Worm (Caenorhabditis elegans) whole organism, L4 larva: ENCODE results near the gene Y105C5A.13.
"Not testable (repeated sequence)": the region's sequence is repeated elsewhere in the genome, so short reads cannot be mapped to it uniquely, and the experiment has no call there.

Source experiments
- F44E2.7 ChIP-seq: fragments of 200-800 bp; sonication (Bioruptor generic); IDR thresholded peaks from 2 replicates; pipeline ENCODE4 v2.1.2; 2022; ENCODE audit warnings: missing genetic modification characterization, missing compliant biosample characterization
- F49E8.2 ChIP-seq: sonication (generic microtip); optimal IDR thresholded peaks from 2 replicates; lab custom pipeline; 2016; ENCODE audit warnings: missing compliant biosample characterization, mild to moderate bottlenecking, missing genetic modification characterization, borderline replicate concordance
- Y75B8A.6 ChIP-seq: fragments of 200-800 bp; sonication (Bioruptor generic); IDR thresholded peaks from 2 replicates; pipeline ENCODE4 v1.3.6; 2022; ENCODE audit warnings: missing genetic modification reagents, missing genetic modification characterization, missing compliant biosample characterization
- ama-1 ChIP-seq: fragments of 150-350 bp; optimal IDR thresholded peaks from 2 replicates; lab custom pipeline; 2014; ENCODE audit warnings: inconsistent platforms, mixed read lengths
- arid-1 ChIP-seq: fragments of 200-800 bp; sonication (Bioruptor generic); conservative IDR thresholded peaks from 2 replicates; pipeline ENCODE4 v1.3.6; 2022; ENCODE audit warnings: missing genetic modification reagents, missing genetic modification characterization, missing compliant biosample characterization
- daf-16 ChIP-seq, 3 experiments: sonication (generic microtip); optimal IDR thresholded peaks; 2 replicates each; lab custom pipeline; 2016 to 2017; ENCODE audit warnings: missing genetic modification characterization in 3 of 3, missing genetic modification reagents in 3 of 3, mild to moderate bottlenecking in 2 of 3, missing compliant biosample characterization in 2 of 3, missing biosample characterization in 1 of 3, moderate library complexity in 1 of 3
- daf-19 ChIP-seq: fragments of 200-800 bp; sonication (Bioruptor generic); conservative IDR thresholded peaks from 2 replicates; pipeline ENCODE4 v1.3.6; 2022; ENCODE audit warnings: missing genetic modification characterization, missing compliant biosample characterization
- daf-8 ChIP-seq: fragments of 200-800 bp; sonication (Bioruptor generic); IDR thresholded peaks from 2 replicates; pipeline ENCODE4 v1.3.6; 2022; ENCODE audit warnings: missing genetic modification characterization, missing compliant biosample characterization
- dve-1 ChIP-seq: sonication (generic microtip); optimal IDR thresholded peaks from 2 replicates; lab custom pipeline; 2017; ENCODE audit warnings: antibody characterized with exemption, mild to moderate bottlenecking, missing genetic modification characterization, missing compliant biosample characterization; ENCODE audit not compliant: insufficient read depth
- hlh-11 ChIP-seq: fragments of 200-800 bp; sonication (Bioruptor generic); optimal IDR thresholded peaks from 2 replicates; lab custom pipeline; 2018; ENCODE audit warnings: mild to moderate bottlenecking, missing genetic modification characterization, missing compliant biosample characterization
- hmg-1.1 ChIP-seq: fragments of 200-800 bp; sonication (Bioruptor generic); IDR thresholded peaks from 2 replicates; pipeline ENCODE4 v1.3.6; 2022; ENCODE audit warnings: missing genetic modification reagents, missing genetic modification characterization, missing compliant biosample characterization
- lin-1 ChIP-seq: fragments of 200-800 bp; sonication (Bioruptor generic); IDR thresholded peaks from 2 replicates; pipeline ENCODE4 v1.3.6; 2022; ENCODE audit warnings: missing genetic modification reagents, missing genetic modification characterization, missing compliant biosample characterization
- lin-15B ChIP-seq: fragments of 150-350 bp; sonication (generic microtip); optimal IDR thresholded peaks from 3 replicates; lab custom pipeline; 2014; ENCODE audit warnings: missing biosample characterization, missing genetic modification characterization
- lin-38 ChIP-seq: fragments of 200-800 bp; sonication (Bioruptor generic); IDR thresholded peaks from 2 replicates; pipeline ENCODE4 v1.3.6; 2022; ENCODE audit warnings: missing genetic modification reagents, missing genetic modification characterization, missing compliant biosample characterization
- lin-39 ChIP-seq: fragments of 150-350 bp; optimal IDR thresholded peaks from 2 replicates; lab custom pipeline; 2014; ENCODE audit warnings: missing biosample characterization, missing genetic modification reagents, missing genetic modification characterization
- lir-3 ChIP-seq: sonication (generic microtip); optimal IDR thresholded peaks from 2 replicates; lab custom pipeline; 2016; ENCODE audit warnings: mild to moderate bottlenecking, missing genetic modification characterization, missing compliant biosample characterization
- lsy-2 ChIP-seq, 2 experiments: fragments of 150-350 bp in 1 of 2; sonication (generic microtip) in 1 of 2; optimal IDR thresholded peaks; 2 replicates each; lab custom pipeline; 2014 to 2017; ENCODE audit warnings: missing biosample characterization in 2 of 2, missing genetic modification characterization in 2 of 2
- madf-5 ChIP-seq, 2 experiments: fragments of 200-800 bp; sonication (Bioruptor generic); IDR thresholded peaks; 2 replicates each; pipeline ENCODE4 v1.3.6; 2022; ENCODE audit warnings: missing compliant biosample characterization in 2 of 2, missing genetic modification characterization in 2 of 2
- mxl-3 ChIP-seq: fragments of 200-800 bp; sonication (Bioruptor generic); optimal IDR thresholded peaks from 2 replicates; lab custom pipeline; 2018; ENCODE audit warnings: mild to moderate bottlenecking, missing genetic modification characterization, missing compliant biosample characterization
- nhr-28 ChIP-seq: fragments of 150-350 bp; optimal IDR thresholded peaks from 2 replicates; lab custom pipeline; 2014; ENCODE audit warnings: missing biosample characterization, missing genetic modification characterization
- pqm-1 ChIP-seq: sonication (generic microtip); optimal IDR thresholded peaks from 2 replicates; lab custom pipeline; 2017; ENCODE audit warnings: missing biosample characterization, missing genetic modification characterization
- rbr-2 ChIP-seq: sonication (generic microtip); optimal IDR thresholded peaks from 2 replicates; lab custom pipeline; 2016; ENCODE audit warnings: missing genotype, missing genetic modification characterization, missing compliant biosample characterization
- snpc-1.2 ChIP-seq: fragments of 200-800 bp; sonication (Bioruptor generic); IDR thresholded peaks from 2 replicates; pipeline ENCODE4 v1.3.6; 2022; ENCODE audit warnings: missing genetic modification reagents, missing genetic modification characterization, missing compliant biosample characterization
- spr-3 ChIP-seq: fragments of 200-800 bp; sonication (Bioruptor generic); optimal IDR thresholded peaks from 2 replicates; lab custom pipeline; 2018; ENCODE audit warnings: mild to moderate bottlenecking, missing genetic modification characterization, missing compliant biosample characterization
- zag-1 ChIP-seq: fragments of 150-350 bp; optimal IDR thresholded peaks from 2 replicates; lab custom pipeline; 2014; ENCODE audit warnings: missing biosample characterization, missing genetic modification characterization
- zfp-3 ChIP-seq: fragments of 200-800 bp; sonication (Bioruptor generic); conservative IDR thresholded peaks from 2 replicates; pipeline ENCODE4 v1.3.6; 2022; ENCODE audit warnings: missing genetic modification reagents, missing genetic modification characterization, missing compliant biosample characterization

The Y105C5A.13 gene

DNA sequence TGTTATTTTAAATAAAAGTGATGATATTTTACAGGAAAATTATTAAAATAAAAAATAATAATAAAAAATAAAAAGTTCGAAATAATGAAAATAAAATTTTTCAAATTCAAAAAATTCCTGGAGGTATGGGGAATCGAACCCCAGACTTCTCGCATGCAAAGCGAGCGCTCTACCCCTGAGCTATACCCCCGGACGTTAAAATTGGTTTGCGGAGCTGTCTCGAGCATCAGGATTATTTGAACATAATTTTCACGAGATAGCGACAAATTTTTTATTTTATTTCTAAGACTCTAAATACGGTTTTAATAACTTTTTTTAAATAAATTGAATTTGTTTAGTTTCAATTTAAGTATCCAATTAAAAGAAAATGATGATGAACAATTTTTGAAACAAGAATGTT, 36.8 kb upstream of the Y105C5A.13 start (continued):
- no peak for TF ChIP-seq pqm-1 (tag; lab: Kevin White, UChicago)
- TF ChIP-seq hmg-1.1 = no peak
- no peak for TF ChIP-seq ama-1 (lab: Kevin White, UChicago)
- no peak for TF ChIP-seq rbr-2 (tag; lab: Kevin White, UChicago)
- TF ChIP-seq spr-3 (GFP tag; lab: Kevin White, UChicago) = no peak
- no peak for TF ChIP-seq hlh-11 (tag; lab: Kevin White, UChicago)
- TF ChIP-seq zfp-3 (GFP tag; lab: Robert Waterston, UW) = no peak
- no peak for TF ChIP-seq F44E2.7
- no peak for TF ChIP-seq dve-1 (tag; lab: Kevin White, UChicago)
- no peak for TF ChIP-seq mxl-3
- TF ChIP-seq F49E8.2 (tag; lab: Kevin White, UChicago) = no peak
- no peak for TF ChIP-seq arid-1
- no peak for TF ChIP-seq madf-5 (GFP tag; IDR thresholded peaks at IDR 0.05; lab: Robert Waterston, UW)
- TF ChIP-seq daf-16 (GFP tag; optimal IDR thresholded peaks at IDR 0.05; lab: Kevin White, UChicago) = peak in 1 of 2 experiments; percentile 22
- no peak for TF ChIP-seq daf-16 (tag; optimal IDR thresholded peaks at IDR 0.05; lab: Kevin White, UChicago)
- TF ChIP-seq daf-8 = no peak
- no peak for TF ChIP-seq Y75B8A.6 (GFP tag; lab: Robert Waterston, UW)

DNA sequence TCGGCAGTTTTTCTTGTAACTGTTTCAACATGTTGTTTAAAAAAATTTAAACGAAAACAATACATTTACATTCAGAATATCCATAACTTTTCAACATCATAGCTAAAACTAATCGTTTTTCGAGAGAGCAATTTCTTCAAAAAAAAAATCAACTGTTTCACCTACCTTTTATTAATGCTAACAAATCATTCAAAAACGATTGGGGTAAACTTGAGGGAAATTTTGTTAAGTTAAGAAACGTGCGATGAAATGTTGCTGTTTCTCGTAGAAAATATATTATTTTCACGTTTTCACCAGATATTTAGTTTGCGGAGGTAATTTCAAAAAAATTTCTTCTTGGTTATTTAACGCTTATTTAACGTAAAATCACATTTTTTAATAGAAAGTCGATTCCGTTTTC, 34.6 kb upstream of the Y105C5A.13 start:
- peak; percentile 70; the same call in 1 of the 2 replicates for TF ChIP-seq snpc-1.2 (GFP tag; lab: Robert Waterston, UW)
- no peak for TF ChIP-seq lsy-2 (tag; optimal IDR thresholded peaks at IDR 0.05; lab: Kevin White, UChicago)

DNA sequence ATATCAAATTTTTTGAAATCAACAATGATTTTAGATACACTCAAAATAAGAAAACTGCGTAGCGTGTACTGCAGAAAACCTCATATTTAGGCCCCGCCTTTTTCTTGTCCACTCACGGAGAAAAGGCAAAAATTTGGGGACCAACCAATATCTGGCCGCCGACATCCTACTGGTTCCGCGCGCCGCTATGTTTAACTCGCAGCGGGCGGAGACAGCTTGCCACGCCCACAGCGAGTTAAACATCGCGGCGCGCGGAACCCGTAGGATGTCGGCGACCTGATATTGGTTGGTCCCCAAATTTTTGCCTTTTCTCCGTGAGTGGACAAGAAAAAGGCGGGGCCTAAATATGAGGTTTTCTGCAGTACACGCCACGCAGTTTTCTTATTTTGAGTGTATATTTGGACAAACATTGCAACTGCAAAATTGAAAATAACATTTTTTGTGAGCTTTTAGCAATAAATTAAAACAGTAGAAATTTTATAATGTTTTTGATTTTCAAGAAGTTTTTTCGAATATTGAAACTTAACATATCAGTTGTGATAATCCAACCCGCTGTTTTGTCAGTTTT, 31.1 kb upstream of the Y105C5A.13 start:
- TF ChIP-seq snpc-1.2 (GFP tag; lab: Robert Waterston, UW) = peak; percentile 95

DNA sequence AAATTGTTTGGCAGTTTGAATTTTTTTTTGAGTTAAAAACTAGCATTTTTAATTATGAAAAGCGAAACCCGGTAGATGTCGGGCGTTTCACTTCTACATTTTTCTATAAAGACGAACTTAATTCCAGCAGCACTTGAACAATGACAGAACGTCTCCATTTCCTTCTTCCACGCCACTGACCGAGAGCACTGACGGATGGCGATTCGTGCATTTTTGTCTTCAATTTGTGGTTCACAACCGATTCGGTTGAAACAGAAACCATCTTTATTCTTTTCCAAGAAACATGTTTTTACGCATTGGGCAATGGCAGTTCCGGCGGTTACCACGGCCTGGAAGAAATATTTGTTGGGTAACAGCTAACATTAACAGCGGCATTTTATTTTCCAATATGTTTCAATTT, 27.9 kb upstream of the Y105C5A.13 start:
- TF ChIP-seq zag-1 (tag; lab: Kevin White, UChicago) (no peak), snpc-1.2 (GFP tag; lab: Robert Waterston, UW) (peak; percentile 79)

DNA sequence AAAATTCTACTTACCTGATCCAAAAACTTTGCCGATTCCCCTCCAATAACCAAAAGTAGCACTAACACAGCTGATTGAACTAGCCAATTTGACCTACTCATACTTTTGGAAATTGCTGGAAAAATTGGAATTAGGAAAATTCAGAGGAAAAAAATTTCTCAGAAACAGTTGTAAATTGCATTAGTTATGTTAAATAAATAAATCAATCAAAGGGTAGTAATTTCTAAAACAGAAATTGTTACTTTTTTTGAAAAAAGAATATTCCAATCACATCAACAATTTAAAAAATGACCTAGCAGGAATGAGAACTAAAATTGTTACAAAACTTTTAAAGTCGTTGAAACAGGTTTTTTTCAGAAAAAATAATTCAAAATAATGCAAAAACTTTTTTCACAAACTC, 24.1 kb upstream of the Y105C5A.13 start, which contains the start of gene Y105C5A.8:
TSS of gene Y105C5A.8 (minus strand) at position 101 of the 400 bp plus-strand sequence.
- TF ChIP-seq snpc-1.2 (GFP tag; lab: Robert Waterston, UW) = 0 out of 2 replicates have a peak, but pooled peaks have one; percentile 20
- TF ChIP-seq lir-3 (tag; lab: Kevin White, UChicago) = no peak

DNA sequence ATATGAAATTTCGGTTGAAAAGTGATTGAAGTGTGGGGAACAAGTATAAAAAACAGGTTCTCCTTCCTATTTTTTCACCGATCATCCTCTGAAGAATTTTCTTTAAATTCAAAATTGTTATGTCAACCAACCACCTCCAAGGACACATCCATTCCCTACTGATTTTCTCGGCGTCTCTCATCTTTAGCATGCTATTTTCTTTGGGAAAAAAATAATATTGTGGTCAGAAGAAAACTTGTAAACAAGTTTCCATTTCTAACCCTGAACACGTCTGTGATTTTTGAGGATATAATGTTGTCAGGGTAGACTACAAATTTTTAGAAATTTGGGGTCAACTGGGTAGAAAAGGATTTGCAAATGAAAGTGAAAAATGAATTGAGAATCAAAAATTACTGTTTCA, 23.4 kb upstream of the Y105C5A.13 start:
- no peak for TF ChIP-seq daf-8
- peak; percentile 51 for TF ChIP-seq nhr-28 (tag; lab: Kevin White, UChicago)
- no peak for TF ChIP-seq lin-39 (tag; lab: Kevin White, UChicago)
- no peak for TF ChIP-seq lin-38 (GFP tag; lab: Robert Waterston, UW)

DNA sequence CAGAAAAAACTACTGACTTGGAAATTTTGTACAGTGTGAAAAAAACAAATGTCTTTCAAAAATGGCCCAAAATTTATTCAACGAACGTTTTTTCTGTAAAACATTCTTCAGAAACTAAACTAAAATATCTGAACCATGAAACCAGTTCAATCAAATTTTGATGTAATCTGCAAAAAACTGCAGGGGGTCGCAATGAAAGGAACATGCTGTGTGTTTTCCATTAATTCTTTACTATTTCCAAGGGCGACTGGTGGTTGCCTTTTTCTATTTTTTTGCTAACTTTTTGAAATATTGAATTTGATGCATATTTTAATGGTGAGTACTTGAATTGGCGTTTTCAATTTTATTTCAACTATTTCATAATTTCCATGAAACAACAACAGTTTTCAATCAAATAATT, 9.8 kb upstream of the Y105C5A.13 start, which contains the start of gene Y105C5A.9:
TSS of gene Y105C5A.9 (plus strand) at position 301 of the 400 bp plus-strand sequence.
- TF ChIP-seq daf-16 (GFP tag; optimal IDR thresholded peaks at IDR 0.05; lab: Kevin White, UChicago) = no peak
- no peak for TF ChIP-seq daf-16 (tag; optimal IDR thresholded peaks at IDR 0.05; lab: Kevin White, UChicago)

DNA sequence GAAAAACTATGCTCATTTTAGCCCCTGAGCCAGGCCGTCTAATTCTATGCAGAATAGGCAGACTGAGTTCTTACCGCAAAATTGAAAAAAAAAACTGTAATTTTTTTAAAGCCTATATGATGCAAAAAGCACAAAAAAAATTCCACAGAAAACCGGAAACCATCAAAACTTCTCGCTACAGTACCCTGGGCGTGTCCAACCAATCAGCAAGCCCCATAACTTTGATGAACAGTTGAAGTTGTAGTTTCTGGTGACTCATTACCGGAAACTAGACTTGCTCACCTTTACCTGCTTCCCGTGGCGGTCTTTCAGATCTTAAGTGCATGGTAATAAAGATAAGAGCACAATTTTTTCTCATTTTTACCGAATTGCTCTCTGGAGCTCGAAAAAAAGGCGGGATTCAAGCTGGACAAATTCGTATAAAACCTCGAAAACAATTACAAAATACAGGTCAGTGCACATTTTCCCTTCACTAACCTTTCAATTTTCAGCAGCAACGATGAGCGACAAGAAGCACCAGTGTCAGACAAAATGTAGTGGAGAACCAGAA, 6.7 kb upstream of the Y105C5A.13 start, which contains the start of gene Y105C5A.1274:
TSS of gene Y105C5A.1274 (plus strand) at position 500 of the 550 bp plus-strand sequence.
- TF ChIP-seq lin-15B (tag; lab: Kevin White, UChicago); daf-19 (GFP tag; lab: Robert Waterston, UW); lin-1 (GFP tag; lab: Robert Waterston, UW): not testable (repeated sequence)
